ENCODE assay signal across 1 fruit fly cellular context in genomic region chrX:7101302-7102012, dm6.
A peak's percentile ranks its signal among the peaks of the same experiment; 100 is the strongest.
TF ChIP-seq lines count a peak whose summit lies in the region.

No protein-coding gene starts in this region.

TF ChIP-seq in whole organism, embryonic, 481 proteins besides CTCF, POLR2A, EP300 and RAD21 (continued from another document and continues in another):
- TF ChIP-seq Atf3 (GFP tag; optimal IDR thresholded peaks at IDR 0.05; lab: Kevin White, UChicago) (peak; percentile 75), CG2678 (tag; optimal IDR thresholded peaks at IDR 0.05; lab: Kevin White, UChicago) (peak; percentile 91), dati (GFP tag; IDR thresholded peaks at IDR 0.05; lab: Robert Waterston, UW) (no peak; the same call in 1 of the 2 replicates), tio (GFP tag; optimal IDR thresholded peaks at IDR 0.05; lab: Kevin White, UChicago) (no peak), CG14014 (GFP tag; IDR thresholded peaks at IDR 0.05; lab: Robert Waterston, UW) (peak; percentile 74), CG3065 (GFP tag; optimal IDR thresholded peaks at IDR 0.05; lab: Kevin White, UChicago) (peak; percentile 57), CG8359 (GFP tag; optimal IDR thresholded peaks at IDR 0.05; lab: Kevin White, UChicago; ENCODE audit: borderline replicate concordance) (peak; percentile 47), Hr39 (optimal IDR thresholded peaks at IDR 0.05; lab: Kevin White, UChicago) (no peak), CG12744 (GFP tag; optimal IDR thresholded peaks at IDR 0.05; lab: Kevin White, UChicago) (no peak), peb (GFP tag; IDR thresholded peaks at IDR 0.05; lab: Robert Waterston, UW) (peak; percentile 53; the same call in 1 of the 2 replicates), CG11696 (GFP tag; IDR thresholded peaks at IDR 0.05; lab: Robert Waterston, UW) (peak; percentile 43; the same call in 1 of the 2 replicates), CG4854 (GFP tag; optimal IDR thresholded peaks at IDR 0.05; lab: Kevin White, UChicago) (peak; percentile 8), lilli (GFP tag; optimal IDR thresholded peaks at IDR 0.05; lab: Kevin White, UChicago) (peak; percentile 65), Fer1 (GFP tag; optimal IDR thresholded peaks at IDR 0.05; lab: Kevin White, UChicago) (peak; percentile 78), kay (GFP tag; optimal IDR thresholded peaks at IDR 0.05; lab: Kevin White, UChicago) (no peak), CG15514 (GFP tag; optimal IDR thresholded peaks at IDR 0.05; lab: Kevin White, UChicago) (peak; percentile 46), so (GFP tag; IDR thresholded peaks at IDR 0.05; lab: Robert Waterston, UW) (peak; percentile 75; the same call in 2 of the 3 replicates), CG10147 (GFP tag; optimal IDR thresholded peaks at IDR 0.05; lab: Kevin White, UChicago) (peak; percentile 84), repo (GFP tag; optimal IDR thresholded peaks at IDR 0.05; lab: Kevin White, UChicago) (peak; percentile 42), Adf1 (GFP tag; IDR thresholded peaks at IDR 0.05; lab: Robert Waterston, UW) (peak; percentile 13; the same call in 1 of the 2 replicates), CG33557 (GFP tag; optimal IDR thresholded peaks at IDR 0.05; lab: Kevin White, UChicago) (peak; percentile 84), Eip74EF (GFP tag; optimal IDR thresholded peaks at IDR 0.05; lab: Kevin White, UChicago) (peak in 1 of 2 experiments; percentile 87), CG3838 (GFP tag; optimal IDR thresholded peaks at IDR 0.05; lab: Kevin White, UChicago) (peak; percentile 54), CG16863 (GFP tag; optimal IDR thresholded peaks at IDR 0.05; lab: Kevin White, UChicago) (peak; percentile 88), Antp (GFP tag; optimal IDR thresholded peaks at IDR 0.05; lab: Kevin White, UChicago) (peak; percentile 31), sob (GFP tag; IDR thresholded peaks at IDR 0.05; lab: Robert Waterston, UW) (peak; percentile 72), Dp (GFP tag; optimal IDR thresholded peaks at IDR 0.05; lab: Kevin White, UChicago) (no peak), CG5245 (GFP tag; optimal IDR thresholded peaks at IDR 0.05; lab: Kevin White, UChicago) (peak; percentile 69), Bgb (GFP tag; IDR thresholded peaks at IDR 0.05; lab: Robert Waterston, UW; ENCODE audit: partially characterized antibody) (no peak), HmgD (GFP tag; optimal IDR thresholded peaks at IDR 0.05; lab: Kevin White, UChicago) (no peak), D19B (GFP tag; optimal IDR thresholded peaks at IDR 0.05; lab: Kevin White, UChicago) (peak; percentile 65), CG13624 (GFP tag; optimal IDR thresholded peaks at IDR 0.05; lab: Kevin White, UChicago) (peak; percentile 47), pan (optimal IDR thresholded peaks at IDR 0.05; lab: Kevin White, UChicago) (no peak), pan (GFP tag; optimal IDR thresholded peaks at IDR 0.05 in 1 of 2, IDR thresholded peaks at IDR 0.05 in 1 of 2) (peak in 1 of 2 experiments; percentile 75), dimm (GFP tag; IDR thresholded peaks at IDR 0.05; lab: Robert Waterston, UW) (peak; percentile 48; the same call in 1 of the 2 replicates), Trl (optimal IDR thresholded peaks at IDR 0.05; lab: Kevin White, UChicago) (no peak), Trl (GFP tag; optimal IDR thresholded peaks at IDR 0.05; lab: Kevin White, UChicago) (peak; percentile 33), trh (GFP tag; optimal IDR thresholded peaks at IDR 0.05; lab: Kevin White, UChicago) (peak; percentile 53), Dll (GFP tag; IDR thresholded peaks at IDR 0.05; lab: Robert Waterston, UW; ENCODE audit: partially characterized antibody) (no peak), CG4617 (GFP tag; optimal IDR thresholded peaks at IDR 0.05; lab: Kevin White, UChicago; ENCODE audit: borderline replicate concordance) (peak; percentile 93), Chrac-16 (GFP tag; optimal IDR thresholded peaks at IDR 0.05; lab: Kevin White, UChicago) (peak; percentile 86), tin (GFP tag; optimal IDR thresholded peaks at IDR 0.05; lab: Kevin White, UChicago) (peak; percentile 61), CG13894 (tag; optimal IDR thresholded peaks at IDR 0.05; lab: Kevin White, UChicago) (peak; percentile 41), C15 (GFP tag; IDR thresholded peaks at IDR 0.05; lab: Robert Waterston, UW) (0 out of 3 replicates have a peak, but pooled peaks have one; percentile 63), Atf-2 (GFP tag; optimal IDR thresholded peaks at IDR 0.05; lab: Kevin White, UChicago) (peak; percentile 87), al (GFP tag; IDR thresholded peaks at IDR 0.05; lab: Robert Waterston, UW) (peak; percentile 75), ab (GFP tag; optimal IDR thresholded peaks at IDR 0.05; lab: Kevin White, UChicago) (peak; percentile 56), CG10979 (tag; optimal IDR thresholded peaks at IDR 0.05; lab: Kevin White, UChicago) (peak; percentile 85), btn (GFP tag; optimal IDR thresholded peaks at IDR 0.05; lab: Kevin White, UChicago) (no peak), CG9876 (GFP tag; optimal IDR thresholded peaks at IDR 0.05; lab: Kevin White, UChicago) (peak; percentile 80), CG2116 (GFP tag; optimal IDR thresholded peaks at IDR 0.05; lab: Kevin White, UChicago) (peak; percentile 33), CG34224 (GFP tag; IDR thresholded peaks at IDR 0.05; lab: Robert Waterston, UW; ENCODE audit: partially characterized antibody) (no peak), CG18764 (GFP tag; optimal IDR thresholded peaks at IDR 0.05; lab: Kevin White, UChicago) (peak; percentile 38), exex (tag; optimal IDR thresholded peaks at IDR 0.05; lab: Kevin White, UChicago) (peak; percentile 43), wor (GFP tag; IDR thresholded peaks at IDR 0.05; lab: Robert Waterston, UW) (peak; percentile 63), Doc3 (GFP tag; IDR thresholded peaks at IDR 0.05; lab: Robert Waterston, UW; ENCODE audit: partially characterized antibody) (no peak), yki (optimal IDR thresholded peaks at IDR 0.05; lab: Kevin White, UChicago) (no peak), B-H1 (GFP tag; IDR thresholded peaks at IDR 0.05; lab: Robert Waterston, UW) (peak; percentile 57; the same call in 2 of the 3 replicates), CG11695 (GFP tag; IDR thresholded peaks at IDR 0.05; lab: Robert Waterston, UW) (peak; percentile 80), vvl (GFP tag; IDR thresholded peaks at IDR 0.05; lab: Robert Waterston, UW) (peak; percentile 81), CG1529 (GFP tag; optimal IDR thresholded peaks at IDR 0.05; lab: Kevin White, UChicago) (peak; percentile 87), onecut (GFP tag; IDR thresholded peaks at IDR 0.05; lab: Robert Waterston, UW) (peak; percentile 59), row (GFP tag; IDR thresholded peaks at IDR 0.05; lab: Robert Waterston, UW) (peak; percentile 83), Med (GFP tag; lab: Kevin White, UChicago) (peak; percentile 78), unpg (GFP tag; optimal IDR thresholded peaks at IDR 0.05; lab: Kevin White, UChicago) (peak; percentile 91), Mad (GFP tag; optimal IDR thresholded peaks at IDR 0.05; lab: Kevin White, UChicago) (peak; percentile 74), cad (GFP tag; optimal IDR thresholded peaks at IDR 0.05; lab: Kevin White, UChicago) (no peak), wdn (GFP tag; IDR thresholded peaks at IDR 0.05; lab: Robert Waterston, UW) (peak; percentile 79), D (optimal IDR thresholded peaks at IDR 0.05; lab: Kevin White, UChicago) (no peak), D (GFP tag; optimal IDR thresholded peaks at IDR 0.05; lab: Kevin White, UChicago) (peak; percentile 76), CG30020 (tag; optimal IDR thresholded peaks at IDR 0.05; lab: Kevin White, UChicago) (no peak), CG14441 (GFP tag; IDR thresholded peaks at IDR 0.05; lab: Robert Waterston, UW) (peak; percentile 65), mirr (GFP tag; optimal IDR thresholded peaks at IDR 0.05; lab: Kevin White, UChicago) (no peak), hkb (optimal IDR thresholded peaks at IDR 0.05; lab: Kevin White, UChicago) (no peak), hkb (GFP tag; IDR thresholded peaks at IDR 0.05; lab: Robert Waterston, UW) (peak; percentile 82), CG11085 (GFP tag; IDR thresholded peaks at IDR 0.05; lab: Robert Waterston, UW) (peak; percentile 42; the same call in 1 of the 2 replicates), BEAF-32 (GFP tag; optimal IDR thresholded peaks at IDR 0.05; lab: Kevin White, UChicago) (no peak), chn (GFP tag; optimal IDR thresholded peaks at IDR 0.05; lab: Kevin White, UChicago) (peak; percentile 78), CG12391 (tag; optimal IDR thresholded peaks at IDR 0.05; lab: Kevin White, UChicago) (peak; percentile 94), CG11398 (GFP tag; optimal IDR thresholded peaks at IDR 0.05; lab: Kevin White, UChicago) (peak; percentile 61), dpn (GFP tag; optimal IDR thresholded peaks at IDR 0.05; lab: Kevin White, UChicago) (peak; percentile 70 to 88), Kr (GFP tag; optimal IDR thresholded peaks at IDR 0.05; lab: Kevin White, UChicago) (peak; percentile 71), gem (tag; optimal IDR thresholded peaks at IDR 0.05; lab: Kevin White, UChicago) (peak; percentile 95), Hmx (GFP tag; optimal IDR thresholded peaks at IDR 0.05; lab: Kevin White, UChicago) (peak; percentile 20), Asciz (GFP tag; optimal IDR thresholded peaks at IDR 0.05; lab: Kevin White, UChicago) (peak; percentile 73), trem (tag; optimal IDR thresholded peaks at IDR 0.05; lab: Kevin White, UChicago) (peak; percentile 64), ssp (GFP tag; IDR thresholded peaks at IDR 0.05; lab: Robert Waterston, UW) (peak; percentile 49), CG9817 (tag; optimal IDR thresholded peaks at IDR 0.05; lab: Kevin White, UChicago) (peak; percentile 89), CG16815 (GFP tag; optimal IDR thresholded peaks at IDR 0.05; lab: Kevin White, UChicago) (peak; percentile 86), da (GFP tag; optimal IDR thresholded peaks at IDR 0.05; lab: Kevin White, UChicago) (no peak), bab2 (GFP tag; optimal IDR thresholded peaks at IDR 0.05; lab: Kevin White, UChicago) (peak; percentile 91), sr (GFP tag; IDR thresholded peaks at IDR 0.05; lab: Robert Waterston, UW) (no peak), sqz (GFP tag; optimal IDR thresholded peaks at IDR 0.05; lab: Kevin White, UChicago) (no peak), CG14667 (GFP tag; IDR thresholded peaks at IDR 0.05; lab: Robert Waterston, UW) (peak; percentile 46), Blimp-1 (GFP tag; optimal IDR thresholded peaks at IDR 0.05; lab: Kevin White, UChicago) (peak; percentile 77), zen (tag; optimal IDR thresholded peaks at IDR 0.05; lab: Kevin White, UChicago) (peak; percentile 54), hth (optimal IDR thresholded peaks at IDR 0.05; lab: Kevin White, UChicago) (no peak), CG12155 (GFP tag; optimal IDR thresholded peaks at IDR 0.05; lab: Kevin White, UChicago) (peak; percentile 64), ERR (GFP tag; optimal IDR thresholded peaks at IDR 0.05; lab: Kevin White, UChicago) (peak; percentile 34), CG11456 (GFP tag; IDR thresholded peaks at IDR 0.05; lab: Robert Waterston, UW) (peak; percentile 41; the same call in 1 of the 3 replicates), NK7.1 (GFP tag; optimal IDR thresholded peaks at IDR 0.05; lab: Kevin White, UChicago) (peak; percentile 89), CG17328 (GFP tag; IDR thresholded peaks at IDR 0.05; lab: Robert Waterston, UW) (peak; percentile 84), fu2 (GFP tag; optimal IDR thresholded peaks at IDR 0.05; lab: Kevin White, UChicago) (peak; percentile 87), HLHmδ (GFP tag; optimal IDR thresholded peaks at IDR 0.05; lab: Kevin White, UChicago) (no peak), CG10462 (GFP tag; optimal IDR thresholded peaks at IDR 0.05; lab: Kevin White, UChicago) (peak; percentile 64), CG4707 (GFP tag; optimal IDR thresholded peaks at IDR 0.05; lab: Kevin White, UChicago) (no peak), CG9609 (GFP tag; optimal IDR thresholded peaks at IDR 0.05; lab: Kevin White, UChicago) (peak; percentile 90), wek (GFP tag; optimal IDR thresholded peaks at IDR 0.05; lab: Kevin White, UChicago) (peak; percentile 57), kni (GFP tag; optimal IDR thresholded peaks at IDR 0.05; lab: Kevin White, UChicago) (no peak), klu (GFP tag; IDR thresholded peaks at IDR 0.05; lab: Robert Waterston, UW) (peak; percentile 67), sisA (GFP tag; IDR thresholded peaks at IDR 0.05; lab: Robert Waterston, UW) (peak; percentile 77), CG11504 (tag; optimal IDR thresholded peaks at IDR 0.05; lab: Kevin White, UChicago) (peak; percentile 86), pzg (GFP tag; optimal IDR thresholded peaks at IDR 0.05; lab: Kevin White, UChicago) (no peak), Gug (GFP tag; IDR thresholded peaks at IDR 0.05; lab: Robert Waterston, UW) (peak; percentile 54), CG11247 (GFP tag; IDR thresholded peaks at IDR 0.05; lab: Robert Waterston, UW) (peak; percentile 54), lov (optimal IDR thresholded peaks at IDR 0.05; lab: Kevin White, UChicago) (no peak), lov (GFP tag; IDR thresholded peaks at IDR 0.05; lab: Robert Waterston, UW) (no peak), cato (GFP tag; optimal IDR thresholded peaks at IDR 0.05; lab: Kevin White, UChicago; ENCODE audit: borderline replicate concordance) (peak; percentile 41), usp (GFP tag; optimal IDR thresholded peaks at IDR 0.05; lab: Kevin White, UChicago) (no peak), Abd-B (GFP tag; optimal IDR thresholded peaks at IDR 0.05; lab: Kevin White, UChicago) (peak; percentile 89), sd (tag; optimal IDR thresholded peaks at IDR 0.05; lab: Kevin White, UChicago) (peak; percentile 83), CG7357 (GFP tag; IDR thresholded peaks at IDR 0.05; lab: Robert Waterston, UW) (peak; percentile 65; the same call in 2 of the 3 replicates), CG12299 (tag; optimal IDR thresholded peaks at IDR 0.05; lab: Kevin White, UChicago) (peak; percentile 75), cwo (GFP tag; optimal IDR thresholded peaks at IDR 0.05; lab: Kevin White, UChicago) (peak; percentile 65), otp (GFP tag; IDR thresholded peaks at IDR 0.05; lab: Robert Waterston, UW) (peak; percentile 44; the same call in 1 of the 3 replicates), CG4820 (GFP tag; optimal IDR thresholded peaks at IDR 0.05; lab: Kevin White, UChicago) (peak; percentile 72), CG6683 (GFP tag; optimal IDR thresholded peaks at IDR 0.05; lab: Kevin White, UChicago) (peak; percentile 30), p53 (GFP tag; optimal IDR thresholded peaks at IDR 0.05; lab: Kevin White, UChicago) (no peak), gcm (GFP tag; optimal IDR thresholded peaks at IDR 0.05; lab: Kevin White, UChicago) (peak; percentile 90), tap (tag; optimal IDR thresholded peaks at IDR 0.05; lab: Kevin White, UChicago) (peak; percentile 72), Dip3 (GFP tag; optimal IDR thresholded peaks at IDR 0.05; lab: Kevin White, UChicago) (peak; percentile 52)
